Worm (Caenorhabditis elegans) whole organism, L2 larva: ENCODE measurements around the gene T19B10.12.
A peak's percentile ranks its signal among the peaks of the same experiment; 100 is the strongest.
"Not testable (repeated sequence)": the region's sequence is repeated elsewhere in the genome, so short reads cannot be mapped to it uniquely, and the experiment has no call there.

ENCODE experiments used
- C34F6.9 ChIP-seq: fragments of 150-350 bp; optimal IDR thresholded peaks from 2 replicates; lab custom pipeline; 2014; ENCODE audit warnings: missing biosample characterization, missing genetic modification characterization
- F13H6.1 ChIP-seq: sonication (generic microtip); optimal IDR thresholded peaks from 2 replicates; lab custom pipeline; 2016; ENCODE audit warnings: missing genetic modification characterization, missing compliant biosample characterization
- Y55F3AM.14 ChIP-seq: fragments of 200-800 bp; sonication (Bioruptor generic); optimal IDR thresholded peaks from 2 replicates; lab custom pipeline; 2018; ENCODE audit warnings: mild to moderate bottlenecking, missing genetic modification characterization, missing compliant biosample characterization
- ZK546.5 ChIP-seq: sonication (generic microtip); optimal IDR thresholded peaks from 2 replicates; lab custom pipeline; 2017; ENCODE audit warnings: missing biosample characterization, missing genetic modification characterization
- ama-1 ChIP-seq: fragments of 150-350 bp; optimal IDR thresholded peaks from 2 replicates; lab custom pipeline; 2018; ENCODE audit warnings: inconsistent platforms
- ceh-16 ChIP-seq: fragments of 150-350 bp; optimal IDR thresholded peaks from 2 replicates; lab custom pipeline; 2014; ENCODE audit warnings: missing biosample characterization, missing genetic modification characterization
- ceh-82 ChIP-seq: fragments of 150-350 bp; optimal IDR thresholded peaks from 2 replicates; lab custom pipeline; 2014; ENCODE audit warnings: missing biosample characterization, missing genetic modification characterization
- crh-2 ChIP-seq: sonication (generic microtip); optimal IDR thresholded peaks from 2 replicates; lab custom pipeline; 2017; ENCODE audit warnings: missing biosample characterization, missing genetic modification characterization
- elt-1 ChIP-seq: fragments of 150-350 bp; optimal IDR thresholded peaks from 2 replicates; lab custom pipeline; 2014; ENCODE audit warnings: missing biosample characterization, missing genetic modification characterization
- elt-3 ChIP-seq: sonication (generic microtip); optimal IDR thresholded peaks from 2 replicates; lab custom pipeline; 2017; ENCODE audit warnings: missing biosample characterization, missing genetic modification characterization
- gmeb-1 ChIP-seq: fragments of 150-350 bp; optimal IDR thresholded peaks from 2 replicates; lab custom pipeline; 2014; ENCODE audit warnings: missing biosample characterization, missing genetic modification characterization
- lin-11 ChIP-seq: fragments of 150-350 bp; sonication (generic microtip); optimal IDR thresholded peaks from 2 replicates; lab custom pipeline; 2014; ENCODE audit warnings: missing biosample characterization, missing genetic modification characterization, inconsistent platforms, mixed read lengths
- lin-13 ChIP-seq: fragments of 150-350 bp; optimal IDR thresholded peaks from 2 replicates; lab custom pipeline; 2014; ENCODE audit warnings: missing biosample characterization, missing genetic modification reagents, missing genetic modification characterization
- lsy-2 ChIP-seq, 2 experiments: fragments of 150-350 bp in 1 of 2; sonication (generic microtip) in 1 of 2; optimal IDR thresholded peaks; 2 replicates each; lab custom pipeline; 2014 to 2017; ENCODE audit warnings: missing biosample characterization in 2 of 2, missing genetic modification characterization in 2 of 2
- mab-5 ChIP-seq: fragments of 150-350 bp; optimal IDR thresholded peaks from 2 replicates; lab custom pipeline; 2014; ENCODE audit warnings: missing biosample characterization, missing genetic modification characterization
- mbf-1 ChIP-seq: sonication (generic microtip); optimal IDR thresholded peaks from 2 replicates; lab custom pipeline; 2017; ENCODE audit warnings: missing biosample characterization, missing genetic modification characterization
- mdl-1 ChIP-seq, 2 experiments: fragments of 150-350 bp in 1 of 2; sonication (generic microtip) in 1 of 2; optimal IDR thresholded peaks; 2 replicates each; lab custom pipeline; 2017; ENCODE audit warnings: missing biosample characterization in 2 of 2, missing genetic modification characterization in 2 of 2
- nhr-10 ChIP-seq: sonication (generic microtip); optimal IDR thresholded peaks from 2 replicates; lab custom pipeline; 2017; ENCODE audit warnings: missing biosample characterization, missing genetic modification characterization
- nhr-11 ChIP-seq: fragments of 150-350 bp; optimal IDR thresholded peaks from 2 replicates; lab custom pipeline; 2014; ENCODE audit warnings: missing biosample characterization, missing genetic modification characterization
- nhr-12 ChIP-seq: fragments of 150-350 bp; optimal IDR thresholded peaks from 2 replicates; lab custom pipeline; 2014; ENCODE audit warnings: missing biosample characterization, missing genetic modification characterization
- nhr-129 ChIP-seq: fragments of 150-350 bp; optimal IDR thresholded peaks from 2 replicates; lab custom pipeline; 2014; ENCODE audit warnings: missing biosample characterization, missing genetic modification characterization
- nhr-21 ChIP-seq: fragments of 150-350 bp; optimal IDR thresholded peaks from 2 replicates; lab custom pipeline; 2014; ENCODE audit warnings: missing biosample characterization, missing genetic modification characterization
- nhr-23 ChIP-seq: fragments of 150-350 bp; optimal IDR thresholded peaks from 2 replicates; lab custom pipeline; 2014; ENCODE audit warnings: missing biosample characterization, missing genetic modification reagents, missing genetic modification characterization
- nhr-237 ChIP-seq: fragments of 150-350 bp; optimal IDR thresholded peaks from 2 replicates; lab custom pipeline; 2014; ENCODE audit warnings: missing biosample characterization, missing genetic modification characterization
- nhr-6 ChIP-seq: fragments of 150-350 bp; optimal IDR thresholded peaks from 2 replicates; lab custom pipeline; 2014; ENCODE audit warnings: missing biosample characterization, missing genetic modification characterization
- skn-1 ChIP-seq: sonication (generic microtip); optimal IDR thresholded peaks from 2 replicates; lab custom pipeline; 2017; ENCODE audit warnings: missing biosample characterization, missing genetic modification characterization
- sma-9 ChIP-seq, 2 experiments: fragments of 150-350 bp in 1 of 2; sonication (generic microtip) in 1 of 2; optimal IDR thresholded peaks; 2 replicates each; lab custom pipeline; 2014 to 2016; ENCODE audit warnings: missing genetic modification characterization in 2 of 2, mild to moderate bottlenecking in 1 of 2, missing biosample characterization in 1 of 2, missing compliant biosample characterization in 1 of 2, missing genetic modification reagents in 1 of 2, moderate library complexity in 1 of 2
- unc-39 ChIP-seq: fragments of 150-350 bp; optimal IDR thresholded peaks from 2 replicates; lab custom pipeline; 2014; ENCODE audit warnings: missing biosample characterization, missing genetic modification characterization
- unc-55 ChIP-seq: fragments of 150-350 bp; sonication (generic microtip); optimal IDR thresholded peaks from 3 replicates; lab custom pipeline; 2014; ENCODE audit warnings: missing biosample characterization, missing genetic modification reagents, missing genetic modification characterization
- unc-62 ChIP-seq: fragments of 150-350 bp; optimal IDR thresholded peaks from 2 replicates; lab custom pipeline; 2014; ENCODE audit warnings: missing biosample characterization, missing genetic modification reagents, missing genetic modification characterization
- ztf-1 ChIP-seq: fragments of 200-800 bp; sonication (Bioruptor generic); conservative IDR thresholded peaks from 2 replicates; pipeline ENCODE4 v1.3.6; 2022; ENCODE audit warnings: missing genetic modification characterization, missing compliant biosample characterization
- ztf-11 ChIP-seq: sonication (generic microtip); optimal IDR thresholded peaks from 2 replicates; lab custom pipeline; 2017; ENCODE audit warnings: missing biosample characterization, missing genetic modification characterization
- ztf-4 ChIP-seq: fragments of 150-350 bp; optimal IDR thresholded peaks from 2 replicates; lab custom pipeline; 2014; ENCODE audit warnings: missing biosample characterization, missing genetic modification characterization

Gene T19B10.12

DNA sequence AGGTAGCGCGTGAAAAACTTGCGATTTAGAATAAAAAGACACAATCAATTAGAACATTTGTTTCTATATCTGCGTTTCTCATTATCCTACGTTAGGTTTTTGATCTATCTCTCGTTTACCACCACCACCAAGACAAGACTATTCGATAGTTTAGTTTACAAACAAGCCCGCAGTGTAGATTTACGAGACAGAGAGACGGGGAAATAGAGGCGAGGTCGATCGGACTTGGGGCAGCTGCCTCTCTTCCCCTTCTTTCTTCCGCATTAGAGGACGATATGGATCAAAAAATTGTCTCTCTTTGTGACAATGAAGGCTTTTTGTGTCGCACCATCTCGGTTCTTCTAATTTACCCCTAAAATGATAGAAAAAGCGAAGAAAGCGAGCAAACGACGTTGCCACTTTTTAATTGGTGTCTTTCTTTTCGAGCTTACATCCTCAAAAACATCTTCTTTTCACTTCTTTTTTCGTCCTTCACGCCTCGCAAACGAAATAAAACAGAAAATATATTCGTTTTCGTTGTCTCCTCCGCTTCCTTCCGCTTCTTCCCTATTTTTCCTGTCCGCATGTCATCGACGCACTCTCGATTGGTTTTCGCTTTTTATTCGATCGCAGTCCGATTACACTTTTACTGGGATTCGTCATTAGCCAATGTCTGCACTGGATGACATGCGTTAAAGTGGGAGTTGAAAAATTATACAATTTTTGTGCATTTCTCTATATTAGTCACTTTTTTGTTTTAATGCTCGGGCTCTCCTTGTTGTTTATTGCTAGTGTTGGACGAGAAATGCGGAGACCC is 30.8 kb downstream of the T19B10.12 start:
- peak in 1 of 2 experiments; percentile 25 for TF ChIP-seq lsy-2 (tag; optimal IDR thresholded peaks at IDR 0.05; lab: Kevin White, UChicago)
- no peak for TF ChIP-seq ztf-1
- no peak for TF ChIP-seq nhr-23 (tag; lab: Kevin White, UChicago)
- peak; percentile 30 for TF ChIP-seq sma-9 (GFP tag; optimal IDR thresholded peaks at IDR 0.05; lab: Kevin White, UChicago)
- no peak for TF ChIP-seq sma-9 (tag; optimal IDR thresholded peaks at IDR 0.05; lab: Kevin White, UChicago)
- TF ChIP-seq nhr-21 = peak; percentile 5
- TF ChIP-seq unc-39 (tag; lab: Kevin White, UChicago) = no peak
- TF ChIP-seq nhr-12 (tag; lab: Kevin White, UChicago) = no peak
- TF ChIP-seq mab-5 (tag; lab: Kevin White, UChicago) = no peak
- TF ChIP-seq crh-2 (tag; lab: Kevin White, UChicago) = no peak
- peak; percentile 26 for TF ChIP-seq C34F6.9 (tag; lab: Kevin White, UChicago)
- no peak for TF ChIP-seq ceh-16
- TF ChIP-seq nhr-6 (tag; lab: Kevin White, UChicago) = no peak
- TF ChIP-seq nhr-129 = no peak
- peak; percentile 11 for TF ChIP-seq unc-55

DNA sequence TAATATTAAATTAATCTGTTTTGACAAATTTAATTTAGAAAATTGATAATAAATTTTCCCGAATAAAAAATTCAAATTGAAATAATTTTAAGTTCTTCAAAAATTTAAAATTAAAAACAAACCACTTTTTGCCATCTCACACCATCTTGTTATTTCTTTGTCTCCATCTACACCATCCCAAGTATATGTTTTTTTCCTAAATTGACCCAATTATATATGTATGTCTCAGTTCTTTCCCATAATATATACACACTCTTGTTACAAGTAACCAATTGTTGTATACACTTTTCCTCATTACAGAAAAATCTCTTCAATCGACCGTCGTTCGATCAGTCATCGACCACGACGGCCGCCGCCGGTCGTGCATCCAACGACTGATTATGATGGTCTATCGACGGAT is 31.4 kb downstream of the T19B10.12 start, which contains the start of gene gly-20:
Gene gly-20 (plus strand): TSS at position 301 of the 400 bp plus-strand sequence.
- TF ChIP-seq lin-11 (tag; lab: Kevin White, UChicago) = no peak
- TF ChIP-seq nhr-21 = no peak
- TF ChIP-seq skn-1 (tag; lab: Kevin White, UChicago) = no peak
- no peak for TF ChIP-seq ztf-11 (tag; lab: Kevin White, UChicago)
- no peak for TF ChIP-seq nhr-129

DNA sequence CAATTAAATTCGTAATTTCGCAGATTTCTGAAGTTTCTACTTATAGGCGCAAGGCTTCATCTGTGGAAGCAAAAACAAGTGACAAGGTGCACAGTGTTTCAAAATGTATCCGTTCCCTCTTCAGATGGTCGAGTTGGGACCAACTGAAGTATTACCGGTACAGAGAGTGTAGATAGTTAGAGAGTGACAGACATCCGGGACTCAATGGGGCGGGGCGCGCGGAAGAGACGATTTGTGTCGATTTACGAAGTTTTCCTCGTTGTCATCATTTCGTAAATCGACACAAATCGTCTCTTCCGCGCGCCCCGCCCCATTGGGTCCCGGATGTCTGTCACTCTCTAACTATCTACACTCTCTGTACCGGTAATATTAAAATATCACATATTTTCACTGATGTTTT is 35.3 kb downstream of the T19B10.12 start, which contains the start of gene C03E10.3:
Gene C03E10.3 (plus strand): TSS at position 301 of the 400 bp plus-strand sequence.
- not testable (repeated sequence) for TF ChIP-seq ZK546.5; lsy-2 (tag; optimal IDR thresholded peaks at IDR 0.05; lab: Kevin White, UChicago); mdl-1 (tag; optimal IDR thresholded peaks at IDR 0.05; lab: Kevin White, UChicago)

DNA sequence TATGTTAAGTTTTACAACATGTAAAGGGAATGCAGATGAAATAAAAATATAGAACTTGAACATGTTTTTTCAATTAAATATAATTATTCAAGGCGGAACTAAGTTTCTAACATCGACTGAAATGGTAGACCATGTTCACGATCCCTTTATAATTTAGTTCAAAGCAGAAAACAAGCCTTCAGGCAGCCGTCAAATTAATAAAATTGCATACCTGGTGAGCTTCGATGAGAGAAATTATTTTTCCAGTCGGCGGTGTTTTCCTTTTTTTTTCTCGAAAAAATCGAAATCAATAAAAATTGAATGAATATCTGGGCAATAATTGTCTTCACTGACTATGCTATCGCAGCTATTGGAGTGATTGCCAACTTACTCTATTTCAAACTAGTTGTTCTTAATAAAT is 40.1 kb downstream of the T19B10.12 start, which contains the start of gene C03E10.1:
Gene C03E10.1 (plus strand): TSS at position 301 of the 400 bp plus-strand sequence.
- TF ChIP-seq nhr-21 (no peak), nhr-10 (tag; lab: Kevin White, UChicago) (no peak), nhr-237 (tag; lab: Kevin White, UChicago) (no peak), ama-1 (lab: Kevin White, UChicago) (no peak)

DNA sequence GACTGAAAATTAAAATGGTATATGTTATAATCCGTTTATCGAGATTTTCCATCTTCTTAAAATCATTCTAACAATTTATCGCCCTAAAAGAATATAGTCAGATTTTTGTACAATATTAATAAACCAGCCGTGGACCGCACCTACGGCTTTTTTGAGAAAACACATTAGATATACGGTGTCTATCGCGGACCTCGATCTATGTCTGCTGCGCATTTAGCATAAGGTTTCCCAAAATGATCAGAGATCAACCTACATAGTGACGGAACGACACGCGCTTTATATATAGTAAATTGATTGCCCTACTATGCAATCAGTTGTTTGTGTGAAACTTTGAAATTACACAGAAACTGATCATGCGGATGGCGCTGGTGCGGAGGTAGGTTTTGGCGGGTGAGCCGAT is 41.8 kb downstream of the T19B10.12 start:
- TF ChIP-seq nhr-11 (tag; lab: Kevin White, UChicago) = no peak
- TF ChIP-seq mab-5 (tag; lab: Kevin White, UChicago) = no peak
- TF ChIP-seq unc-62 (GFP tag; lab: Kevin White, UChicago) = no peak
- no peak for TF ChIP-seq mbf-1
- TF ChIP-seq lin-11 (tag; lab: Kevin White, UChicago) = no peak
- TF ChIP-seq elt-1 (tag; lab: Kevin White, UChicago) = no peak
- no peak for TF ChIP-seq nhr-6 (tag; lab: Kevin White, UChicago)
- no peak for TF ChIP-seq elt-3 (tag; lab: Kevin White, UChicago)
- TF ChIP-seq ztf-4 = no peak
- no peak for TF ChIP-seq unc-39 (tag; lab: Kevin White, UChicago)
- no peak for TF ChIP-seq F13H6.1 (tag; lab: Kevin White, UChicago)
- TF ChIP-seq lin-13 (GFP tag; lab: Kevin White, UChicago) = no peak
- no peak for TF ChIP-seq nhr-12 (tag; lab: Kevin White, UChicago)
- no peak for TF ChIP-seq Y55F3AM.14 (GFP tag; lab: Kevin White, UChicago)
- TF ChIP-seq gmeb-1 (tag; lab: Kevin White, UChicago) = no peak
- TF ChIP-seq ceh-82 (tag; lab: Kevin White, UChicago) = no peak
